Fruit fly (Drosophila melanogaster) Kc167 (cell line): ENCODE measurements around the gene PGRP-SA.

Experiments used
- Myc ChIP-seq: fragments of >200 bp; optimal IDR thresholded peaks from 2 replicates; lab custom pipeline; 2017; ENCODE audit warnings: missing external identifiers
- h ChIP-seq: fragments of >200 bp; optimal IDR thresholded peaks from 3 replicates; lab custom pipeline; 2018; ENCODE audit warnings: missing external identifiers
- psq ChIP-seq: fragments of >200 bp; optimal IDR thresholded peaks from 2 replicates; lab custom pipeline; 2017; ENCODE audit warnings: missing external identifiers
- ttk ChIP-seq: sonication (Bioruptor generic); optimal IDR thresholded peaks from 2 replicates; lab custom pipeline; 2017; ENCODE audit warnings: missing external identifiers

DNA sequence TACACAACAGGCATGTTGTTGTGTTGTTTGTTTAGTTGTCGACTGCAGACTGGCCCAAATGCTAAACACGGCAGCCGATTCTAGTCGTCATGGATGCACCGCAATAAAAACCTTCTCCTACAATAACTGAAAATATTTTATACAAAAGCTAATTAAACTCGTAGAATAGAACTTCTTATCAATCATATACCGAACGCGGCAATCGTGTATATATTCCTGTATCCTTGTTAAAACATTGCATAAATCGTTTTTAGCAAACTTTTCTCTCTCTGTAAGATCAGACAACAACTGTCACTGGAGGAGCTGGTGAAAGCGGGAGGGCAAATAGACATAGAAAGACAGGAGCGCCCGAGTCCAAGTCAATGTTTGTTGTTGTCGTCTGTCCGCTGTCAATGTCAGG lies 12.7 kb upstream of the PGRP-SA start:
- no peak for TF ChIP-seq h (lab: Kevin White, UChicago)
- TF ChIP-seq Myc = no peak
- no peak for TF ChIP-seq psq (lab: Kevin White, UChicago)
- TF ChIP-seq ttk (lab: Kevin White, UChicago) = no peak
